Fruit fly (Drosophila melanogaster) whole organism: ENCODE results near the gene ND-PDSW.

ENCODE experiments used
- CG8478 ChIP-seq: fragments of >200 bp; optimal IDR thresholded peaks from 2 replicates; lab custom pipeline; 2018; ENCODE audit warnings: inconsistent platforms
- Dll ChIP-seq: fragments of >200 bp; optimal IDR thresholded peaks from 2 replicates; lab custom pipeline; 2017
- EcR ChIP-seq, 2 experiments: fragments of >200 bp; optimal IDR thresholded peaks; 2 replicates each; lab custom pipeline; 2017; ENCODE audit warnings: missing biosample characterization in 2 of 2, missing genetic modification characterization in 2 of 2, missing genetic modification reagents in 2 of 2
- pan ChIP-seq: fragments of >200 bp; optimal IDR thresholded peaks from 2 replicates; lab custom pipeline; 2017
- psq ChIP-seq: fragments of >200 bp; optimal IDR thresholded peaks from 2 replicates; lab custom pipeline; 2017
- usp ChIP-seq: fragments of >200 bp; optimal IDR thresholded peaks from 2 replicates; lab custom pipeline; 2017; ENCODE audit warnings: missing biosample characterization, missing genetic modification characterization, mixed read lengths

The ND-PDSW gene

DNA sequence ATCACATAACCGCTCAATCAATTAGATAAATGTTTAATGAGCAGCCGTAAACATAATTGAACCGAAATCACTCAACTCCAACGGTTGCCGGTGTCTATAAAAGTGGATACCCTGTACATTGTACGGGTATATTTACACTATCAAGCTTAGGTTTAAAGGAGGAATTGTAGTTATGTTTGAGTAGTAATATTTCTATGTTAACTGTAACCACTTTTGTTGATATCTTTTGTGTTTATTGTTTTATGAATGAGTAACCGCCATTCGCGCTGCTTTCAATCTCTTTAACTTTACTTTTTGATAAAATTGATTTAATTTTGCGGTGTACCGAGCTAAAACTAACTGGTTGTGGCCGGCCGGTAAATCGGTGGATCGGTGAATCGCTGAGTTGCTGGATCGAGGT, 16.1 kb downstream of the ND-PDSW start:
- TF ChIP-seq EcR (GFP tag; optimal IDR thresholded peaks at IDR 0.05; lab: Kevin White, UChicago) = no peak
- TF ChIP-seq Dll (lab: Kevin White, UChicago) = no peak
- TF ChIP-seq CG8478 (lab: Kevin White, UChicago) = no peak
- TF ChIP-seq usp = no peak
- no peak for TF ChIP-seq psq (lab: Kevin White, UChicago)
- TF ChIP-seq pan (lab: Kevin White, UChicago) = no peak

DNA sequence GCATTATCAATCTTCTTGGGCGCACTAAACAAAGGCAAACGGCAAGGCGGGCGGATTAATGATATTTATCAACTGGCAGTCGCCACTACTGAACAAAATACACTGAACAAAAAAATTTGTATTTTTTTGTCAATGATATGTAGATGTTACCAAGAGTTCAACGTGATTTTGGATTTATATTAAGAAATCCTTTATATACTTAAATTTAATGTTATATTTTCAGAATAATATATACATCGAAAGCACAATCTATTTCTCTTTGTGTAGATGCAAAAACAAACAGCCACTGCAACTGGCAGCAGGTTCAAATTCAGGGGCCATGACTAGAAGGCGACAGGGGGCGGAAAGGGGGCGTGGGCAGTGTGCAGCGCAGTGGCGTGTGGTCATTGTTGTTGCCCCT, 16.8 kb downstream of the ND-PDSW start:
- TF ChIP-seq CG8478 (lab: Kevin White, UChicago) = no peak
- no peak for TF ChIP-seq usp
- no peak for TF ChIP-seq EcR (GFP tag; optimal IDR thresholded peaks at IDR 0.05; lab: Kevin White, UChicago)
- TF ChIP-seq Dll (lab: Kevin White, UChicago) = no peak
- TF ChIP-seq pan (lab: Kevin White, UChicago) = no peak
- TF ChIP-seq psq (lab: Kevin White, UChicago) = no peak

DNA sequence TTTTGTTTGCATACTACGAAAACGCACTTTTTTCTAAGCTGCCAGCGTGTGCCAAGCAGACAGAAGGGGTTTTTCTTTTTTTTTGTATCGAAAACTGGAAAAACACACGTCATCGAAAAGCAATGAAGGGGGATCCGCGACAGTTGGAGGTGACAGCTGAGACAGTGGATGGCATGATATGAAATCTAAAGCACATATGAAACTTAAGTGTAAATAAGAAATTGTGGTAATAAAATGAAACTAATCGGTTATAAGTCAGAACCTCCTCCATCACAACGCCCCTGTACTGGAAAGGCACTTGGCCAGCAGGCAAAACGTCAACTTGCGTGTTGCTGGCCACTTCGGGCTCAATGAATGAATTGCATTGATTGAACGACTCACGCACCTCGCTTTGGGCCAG, 17.7 kb downstream of the ND-PDSW start:
- TF ChIP-seq usp = no peak
- no peak for TF ChIP-seq EcR (GFP tag; optimal IDR thresholded peaks at IDR 0.05; lab: Kevin White, UChicago)

dm6 chr2L:3484759-3485158, 18.8 kb downstream of the ND-PDSW start:
- TF ChIP-seq usp (no peak), pan (lab: Kevin White, UChicago) (no peak), psq (lab: Kevin White, UChicago) (no peak), CG8478 (lab: Kevin White, UChicago) (no peak), EcR (GFP tag; optimal IDR thresholded peaks at IDR 0.05; lab: Kevin White, UChicago) (no peak), Dll (lab: Kevin White, UChicago) (no peak)

dm6 chr2L:3485506-3485905, 19.5 kb downstream of the ND-PDSW start:
- no peak for TF ChIP-seq pan (lab: Kevin White, UChicago)
- TF ChIP-seq usp = no peak
- TF ChIP-seq EcR (GFP tag; optimal IDR thresholded peaks at IDR 0.05; lab: Kevin White, UChicago) = no peak
- no peak for TF ChIP-seq CG8478 (lab: Kevin White, UChicago)
- TF ChIP-seq Dll (lab: Kevin White, UChicago) = no peak

- no peak for TF ChIP-seq EcR (GFP tag; optimal IDR thresholded peaks at IDR 0.05; lab: Kevin White, UChicago)
- no peak for TF ChIP-seq CG8478 (lab: Kevin White, UChicago)
- no peak for TF ChIP-seq Dll (lab: Kevin White, UChicago)
- TF ChIP-seq pan (lab: Kevin White, UChicago) = no peak
- no peak for TF ChIP-seq usp
- TF ChIP-seq psq (lab: Kevin White, UChicago) = no peak
These were observed 25.0 kb downstream of the ND-PDSW start, which contains the start of gene CG15414 for dm6 chr2L:3490971-3491370. CG15414 (minus strand) TSS chr2L:3491071.

- no peak for TF ChIP-seq usp
These were observed 27.5 kb downstream of the ND-PDSW start for dm6 chr2L:3493475-3493874.

- TF ChIP-seq pan (lab: Kevin White, UChicago) (no peak), EcR (GFP tag; optimal IDR thresholded peaks at IDR 0.05; lab: Kevin White, UChicago) (no peak), usp (no peak)
These were observed 29.5 kb downstream of the ND-PDSW start for dm6 chr2L:3495465-3495864.

DNA sequence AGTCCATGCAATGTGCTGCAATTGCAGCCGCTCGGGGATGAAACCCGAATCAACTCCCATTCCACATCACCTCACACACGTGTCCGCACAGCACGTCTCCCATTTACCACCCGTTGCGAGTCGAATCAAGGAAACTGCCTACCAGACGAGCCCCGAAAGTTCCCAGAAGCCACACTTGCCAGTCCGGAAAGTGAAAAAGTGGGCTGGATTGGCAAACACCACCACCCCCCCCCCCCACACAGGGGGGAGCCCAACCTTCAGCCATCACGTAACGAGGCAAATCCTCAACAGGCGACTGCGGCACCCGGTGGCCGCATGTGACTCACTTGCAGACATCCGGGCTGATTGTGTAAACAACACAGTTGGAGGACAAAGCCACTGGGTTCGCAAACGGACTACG, 38.9 kb downstream of the ND-PDSW start:
- TF ChIP-seq usp (no peak), EcR (GFP tag; optimal IDR thresholded peaks at IDR 0.05; lab: Kevin White, UChicago) (no peak), psq (lab: Kevin White, UChicago) (no peak), pan (lab: Kevin White, UChicago) (no peak), Dll (lab: Kevin White, UChicago) (no peak), CG8478 (lab: Kevin White, UChicago) (no peak)

DNA sequence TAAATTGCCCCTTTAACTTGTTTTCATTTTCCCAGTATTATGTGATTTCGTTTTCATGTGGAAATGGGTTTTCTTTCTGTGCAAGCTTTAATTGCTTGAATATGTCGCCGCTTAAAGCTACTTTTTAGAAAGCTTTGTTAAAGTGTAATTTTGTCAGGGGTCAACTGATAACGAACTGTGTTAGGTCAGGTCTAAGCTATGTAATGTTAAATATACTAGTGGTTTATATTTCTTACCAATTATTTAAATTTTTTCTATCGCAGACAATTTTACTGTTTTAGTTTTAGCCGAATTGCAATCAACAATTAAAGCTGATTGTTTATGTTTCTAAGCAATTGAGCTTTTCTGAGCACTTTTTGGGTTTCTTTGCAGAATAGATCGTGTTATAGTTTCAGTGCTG, 40.4 kb downstream of the ND-PDSW start:
- TF ChIP-seq Dll (lab: Kevin White, UChicago) (no peak), CG8478 (lab: Kevin White, UChicago) (no peak), usp (no peak), psq (lab: Kevin White, UChicago) (no peak), EcR (GFP tag; optimal IDR thresholded peaks at IDR 0.05; lab: Kevin White, UChicago) (no peak), pan (lab: Kevin White, UChicago) (no peak)

- TF ChIP-seq pan (lab: Kevin White, UChicago) = no peak
- TF ChIP-seq Dll (lab: Kevin White, UChicago) = no peak
- TF ChIP-seq CG8478 (lab: Kevin White, UChicago) = no peak
- TF ChIP-seq usp = no peak
- no peak for TF ChIP-seq EcR (GFP tag; optimal IDR thresholded peaks at IDR 0.05; lab: Kevin White, UChicago)
- TF ChIP-seq psq (lab: Kevin White, UChicago) = no peak
These were observed 40.8 kb downstream of the ND-PDSW start for dm6 chr2L:3506806-3507205.

- TF ChIP-seq pan (lab: Kevin White, UChicago) (no peak), EcR (GFP tag; optimal IDR thresholded peaks at IDR 0.05; lab: Kevin White, UChicago) (no peak), usp (no peak), CG8478 (lab: Kevin White, UChicago) (no peak), Dll (lab: Kevin White, UChicago) (no peak), psq (lab: Kevin White, UChicago) (no peak)
These were observed 41.5 kb downstream of the ND-PDSW start, which contains the start of gene tim for dm6 chr2L:3507209-3508164. tim (minus strand) TSS chr2L:3508119.
